Worm (Caenorhabditis elegans) whole organism, young adult: ENCODE measurements around the gene rpn-6.1.

Experiments used
- B0035.1 ChIP-seq: sonication (generic microtip); optimal IDR thresholded peaks from 2 replicates; lab custom pipeline; 2016; ENCODE audit warnings: missing genetic modification characterization, mild to moderate bottlenecking, missing compliant biosample characterization, missing genotype, missing genetic modification reagents
- B0261.1 ChIP-seq: sonication (generic microtip); optimal IDR thresholded peaks from 2 replicates; lab custom pipeline; 2016; ENCODE audit warnings: mild to moderate bottlenecking, missing genetic modification characterization, moderate library complexity, missing compliant biosample characterization
- C06A6.2 ChIP-seq: fragments of 200-800 bp; sonication (Bioruptor generic); conservative IDR thresholded peaks from 2 replicates; pipeline ENCODE4 v1.3.6; 2022; ENCODE audit warnings: missing genetic modification characterization, missing compliant biosample characterization
- C17E4.6 ChIP-seq: fragments of 200-800 bp; sonication (Bioruptor generic); IDR thresholded peaks from 2 replicates; pipeline ENCODE4 v1.3.6; 2022; ENCODE audit warnings: missing genetic modification reagents, missing genetic modification characterization, missing compliant biosample characterization
- F22D6.2 ChIP-seq: sonication (generic microtip); optimal IDR thresholded peaks from 2 replicates; lab custom pipeline; 2016; ENCODE audit warnings: mild to moderate bottlenecking, missing genetic modification characterization, missing compliant biosample characterization
- F33H1.4 ChIP-seq: fragments of 200-800 bp; sonication (Bioruptor generic); IDR thresholded peaks from 2 replicates; pipeline ENCODE4 v1.3.6; 2022; ENCODE audit warnings: missing genetic modification reagents, missing genetic modification characterization, missing compliant biosample characterization
- F52B5.7 ChIP-seq: sonication (generic microtip); optimal IDR thresholded peaks from 2 replicates; lab custom pipeline; 2016; ENCODE audit warnings: mild to moderate bottlenecking, missing genetic modification characterization, missing compliant biosample characterization
- F57A8.1 ChIP-seq: fragments of 200-800 bp; sonication (Bioruptor generic); optimal IDR thresholded peaks from 2 replicates; lab custom pipeline; 2018; ENCODE audit warnings: mild to moderate bottlenecking, missing genetic modification characterization, moderate library complexity, missing compliant biosample characterization
- F57C9.4 ChIP-seq: sonication (generic microtip); optimal IDR thresholded peaks from 2 replicates; lab custom pipeline; 2017; ENCODE audit warnings: mild to moderate bottlenecking, missing genetic modification characterization, missing compliant biosample characterization
- T26A5.8 ChIP-seq: sonication (generic microtip); optimal IDR thresholded peaks from 2 replicates; lab custom pipeline; 2016; ENCODE audit warnings: missing genetic modification characterization, missing compliant biosample characterization
- Y53F4B.3 ChIP-seq: fragments of 200-800 bp; sonication (Bioruptor generic); IDR thresholded peaks from 2 replicates; pipeline ENCODE4 v1.3.6; 2022; ENCODE audit warnings: missing genetic modification reagents, missing genetic modification characterization, missing compliant biosample characterization
- Y53G8AR.9 ChIP-seq: fragments of 200-800 bp; sonication (Bioruptor generic); conservative IDR thresholded peaks from 2 replicates; pipeline ENCODE4 v1.3.6; 2022; ENCODE audit warnings: missing genetic modification reagents, missing genetic modification characterization, missing compliant biosample characterization
- Y67H2A.10 ChIP-seq: fragments of 200-800 bp; sonication (Bioruptor generic); conservative IDR thresholded peaks from 2 replicates; pipeline ENCODE4 v1.3.6; 2022; ENCODE audit warnings: missing genetic modification reagents, missing genetic modification characterization, missing compliant biosample characterization
- Y95B8A.8 ChIP-seq: fragments of 200-800 bp; sonication (Bioruptor generic); IDR thresholded peaks from 2 replicates; pipeline ENCODE4 v1.3.6; 2022; ENCODE audit warnings: missing genetic modification reagents, missing genetic modification characterization, missing compliant biosample characterization
- ZK185.1 ChIP-seq: sonication (generic microtip); optimal IDR thresholded peaks from 2 replicates; lab custom pipeline; 2016; ENCODE audit warnings: mild to moderate bottlenecking, missing genetic modification characterization, missing compliant biosample characterization; ENCODE audit not compliant: poor library complexity, severe bottlenecking
- aptf-3 ChIP-seq: fragments of 200-800 bp; sonication (Bioruptor generic); IDR thresholded peaks from 2 replicates; pipeline ENCODE4 v1.3.6; 2022; ENCODE audit warnings: missing genetic modification characterization, missing compliant biosample characterization
- bed-2 ChIP-seq: fragments of 200-800 bp; sonication (Bioruptor generic); IDR thresholded peaks from 2 replicates; pipeline ENCODE4 v1.3.6; 2022; ENCODE audit warnings: missing genetic modification reagents, missing genetic modification characterization, missing compliant biosample characterization
- cebp-2 ChIP-seq: fragments of 200-800 bp; sonication (Bioruptor generic); IDR thresholded peaks from 2 replicates; pipeline ENCODE4 v1.3.6; 2022; ENCODE audit warnings: missing genetic modification characterization, missing compliant biosample characterization
- ceh-100 ChIP-seq: fragments of 200-800 bp; sonication (Bioruptor generic); IDR thresholded peaks from 2 replicates; pipeline ENCODE4 v1.3.6; 2022; ENCODE audit warnings: missing genetic modification reagents, missing genetic modification characterization, missing compliant biosample characterization
- ceh-58 ChIP-seq: fragments of 200-800 bp; sonication (Bioruptor generic); IDR thresholded peaks from 2 replicates; pipeline ENCODE4 v1.3.6; 2022; ENCODE audit warnings: missing genetic modification characterization, missing compliant biosample characterization
- chd-7 ChIP-seq: sonication (generic microtip); optimal IDR thresholded peaks from 2 replicates; lab custom pipeline; 2016; ENCODE audit warnings: mild to moderate bottlenecking, missing genetic modification characterization, moderate library complexity, missing compliant biosample characterization
- efl-1 ChIP-seq: fragments of 150-350 bp; optimal IDR thresholded peaks from 2 replicates; lab custom pipeline; 2014; ENCODE audit warnings: missing biosample characterization, missing genetic modification reagents, missing genetic modification characterization
- egl-44 ChIP-seq: fragments of 200-800 bp; sonication (Bioruptor generic); IDR thresholded peaks from 2 replicates; pipeline ENCODE4 v1.3.6; 2022; ENCODE audit warnings: missing genetic modification reagents, missing genetic modification characterization, missing compliant biosample characterization
- ekl-4 ChIP-seq: fragments of 200-800 bp; sonication (Bioruptor generic); IDR thresholded peaks from 2 replicates; pipeline ENCODE4 v1.3.6; 2022; ENCODE audit warnings: missing genetic modification reagents, missing genetic modification characterization, missing compliant biosample characterization
- hlh-12 ChIP-seq: sonication (generic microtip); optimal IDR thresholded peaks from 2 replicates; lab custom pipeline; 2016; ENCODE audit warnings: missing genetic modification characterization, missing compliant biosample characterization
- hmg-1.2 ChIP-seq: fragments of 200-800 bp; sonication (Bioruptor generic); IDR thresholded peaks from 2 replicates; pipeline ENCODE4 v1.3.6; 2022; ENCODE audit warnings: missing genetic modification reagents, missing genetic modification characterization, missing compliant biosample characterization
- lin-35 ChIP-seq, 3 experiments: fragments of 150-350 bp in 2 of 3; sonication (generic microtip) in 1 of 3; optimal IDR thresholded peaks; 2 replicates each; lab custom pipeline; 2014 to 2018; ENCODE audit warnings: missing biosample characterization in 3 of 3, missing genetic modification characterization in 3 of 3, missing genetic modification reagents in 3 of 3
- lsy-27 ChIP-seq: sonication (generic microtip); optimal IDR thresholded peaks from 2 replicates; lab custom pipeline; 2017; ENCODE audit warnings: missing genetic modification characterization, mild to moderate bottlenecking, missing compliant biosample characterization, antibody characterized with exemption, missing genotype, borderline replicate concordance; ENCODE audit not compliant: insufficient read depth
- madf-10 ChIP-seq: sonication (generic microtip); optimal IDR thresholded peaks from 2 replicates; lab custom pipeline; 2016; ENCODE audit warnings: mild to moderate bottlenecking, missing genetic modification characterization, missing compliant biosample characterization
- madf-3 ChIP-seq: fragments of 200-800 bp; sonication (Bioruptor generic); IDR thresholded peaks from 2 replicates; pipeline ENCODE4 v1.3.6; 2022; ENCODE audit warnings: missing genetic modification reagents, missing genetic modification characterization, missing compliant biosample characterization
- mel-28 ChIP-seq: sonication (generic microtip); optimal IDR thresholded peaks from 2 replicates; lab custom pipeline; 2016; ENCODE audit warnings: borderline replicate concordance, mild to moderate bottlenecking, missing genetic modification characterization, missing compliant biosample characterization
- nfya-1 ChIP-seq: sonication (generic microtip); optimal IDR thresholded peaks from 2 replicates; lab custom pipeline; 2017; ENCODE audit warnings: antibody characterized with exemption, missing compliant biosample characterization, missing genetic modification characterization, borderline replicate concordance; ENCODE audit not compliant: insufficient read depth
- nhr-179 ChIP-seq: sonication (generic microtip); optimal IDR thresholded peaks from 2 replicates; lab custom pipeline; 2016; ENCODE audit warnings: mild to moderate bottlenecking, missing genetic modification characterization, missing compliant biosample characterization
- rec-8 ChIP-seq, 2 experiments: sonication (generic microtip); optimal IDR thresholded peaks; 2 replicates each; lab custom pipeline; 2016; ENCODE audit warnings: mild to moderate bottlenecking in 2 of 2, missing genetic modification characterization in 2 of 2, missing genetic modification reagents in 2 of 2, missing genotype in 2 of 2, missing biosample characterization in 1 of 2, missing compliant biosample characterization in 1 of 2, moderate library complexity in 1 of 2
- repo-1 ChIP-seq: sonication (generic microtip); optimal IDR thresholded peaks from 2 replicates; lab custom pipeline; 2017; ENCODE audit warnings: mild to moderate bottlenecking, missing genetic modification characterization, missing compliant biosample characterization
- sdz-38 ChIP-seq: sonication (generic microtip); optimal IDR thresholded peaks from 2 replicates; lab custom pipeline; 2016; ENCODE audit warnings: missing genotype, missing genetic modification characterization, missing compliant biosample characterization
- sea-2 ChIP-seq: fragments of 200-800 bp; sonication (Bioruptor generic); IDR thresholded peaks from 2 replicates; pipeline ENCODE4 v1.3.6; 2022; ENCODE audit warnings: missing genetic modification characterization, missing compliant biosample characterization
- snpc-3.4 ChIP-seq: sonication (generic microtip); optimal IDR thresholded peaks from 2 replicates; lab custom pipeline; 2017; ENCODE audit warnings: missing genetic modification characterization, mild to moderate bottlenecking, missing compliant biosample characterization, antibody characterized with exemption, moderate library complexity, missing genotype, missing genetic modification reagents
- somi-1 ChIP-seq: fragments of 200-800 bp; sonication (Bioruptor generic); optimal IDR thresholded peaks from 2 replicates; lab custom pipeline; 2018; ENCODE audit warnings: mild to moderate bottlenecking, missing genetic modification characterization, missing compliant biosample characterization
- tbp1 ChIP-seq: fragments of 200-800 bp; sonication (Bioruptor generic); optimal IDR thresholded peaks from 2 replicates; lab custom pipeline; 2018; ENCODE audit warnings: mild to moderate bottlenecking, missing genetic modification characterization, missing compliant biosample characterization
- tbx-9 ChIP-seq: sonication (generic microtip); optimal IDR thresholded peaks from 2 replicates; lab custom pipeline; 2016; ENCODE audit warnings: borderline replicate concordance, missing genetic modification characterization, inconsistent platforms, missing compliant biosample characterization
- tlf-1 ChIP-seq: fragments of 200-800 bp; sonication (Bioruptor generic); optimal IDR thresholded peaks from 2 replicates; lab custom pipeline; 2018; ENCODE audit warnings: mild to moderate bottlenecking, missing genetic modification characterization, missing compliant biosample characterization
- unc-130 ChIP-seq: sonication (generic microtip); optimal IDR thresholded peaks from 2 replicates; lab custom pipeline; 2016; ENCODE audit warnings: missing genetic modification reagents, missing genetic modification characterization, missing compliant biosample characterization
- xnd-1 ChIP-seq: sonication (generic microtip); optimal IDR thresholded peaks from 2 replicates; lab custom pipeline; 2016; ENCODE audit warnings: missing genotype, missing genetic modification reagents, missing genetic modification characterization, missing compliant biosample characterization
- zim-3 ChIP-seq: sonication (generic microtip); optimal IDR thresholded peaks from 2 replicates; lab custom pipeline; 2017; ENCODE audit warnings: mild to moderate bottlenecking, missing genetic modification characterization, moderate library complexity, missing compliant biosample characterization
- ztf-18 ChIP-seq: sonication (generic microtip); optimal IDR thresholded peaks from 2 replicates; lab custom pipeline; 2016; ENCODE audit warnings: missing genotype, mild to moderate bottlenecking, missing genetic modification characterization, missing compliant biosample characterization
- ztf-28 ChIP-seq: fragments of 200-800 bp; sonication (Bioruptor generic); IDR thresholded peaks from 2 replicates; pipeline ENCODE4 v1.3.6; 2022; ENCODE audit warnings: missing genetic modification reagents, missing genetic modification characterization, missing compliant biosample characterization
- ztf-3 ChIP-seq: fragments of 200-800 bp; sonication (Bioruptor generic); optimal IDR thresholded peaks from 2 replicates; lab custom pipeline; 2018; ENCODE audit warnings: mild to moderate bottlenecking, missing genetic modification characterization, missing compliant biosample characterization

Gene rpn-6.1

DNA sequence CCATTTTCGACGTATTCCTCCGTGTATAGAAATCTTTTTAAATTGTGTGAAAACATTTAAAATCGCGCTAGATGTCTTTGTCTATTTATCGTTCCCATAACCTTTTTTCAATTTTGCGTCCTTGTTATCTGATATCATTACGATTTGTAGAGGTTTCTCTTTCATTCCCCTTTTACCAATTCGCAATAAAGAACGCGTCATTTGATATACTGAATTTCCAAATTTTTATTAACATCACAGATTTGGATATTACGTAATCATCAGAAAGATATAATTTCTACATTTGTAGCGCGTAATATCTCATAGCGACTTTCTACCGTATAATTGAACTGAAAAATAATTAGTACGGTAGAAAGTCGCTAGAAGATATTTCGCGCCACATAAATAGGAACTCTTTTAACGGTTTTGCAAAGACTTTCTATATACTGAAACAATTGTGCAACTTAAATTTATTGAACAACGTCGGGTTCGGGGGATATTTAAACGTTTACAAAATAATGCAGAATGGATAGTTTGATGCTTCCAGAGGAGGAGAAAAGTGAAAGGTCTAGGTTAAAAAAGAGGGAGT is 3.0 kb downstream of the rpn-6.1 start (continued):
- TF ChIP-seq F52B5.7, result no peak
- no peak for TF ChIP-seq tbp1 (GFP tag; lab: Kevin White, UChicago)
- no peak for TF ChIP-seq F57C9.4 (tag; lab: Kevin White, UChicago)
- TF ChIP-seq C17E4.6 (GFP tag; lab: Robert Waterston, UW), result no peak
- TF ChIP-seq nhr-179 (tag; lab: Kevin White, UChicago), result no peak
- TF ChIP-seq F22D6.2 (tag; lab: Kevin White, UChicago), result no peak
- TF ChIP-seq xnd-1 (tag; lab: Kevin White, UChicago), result peak; percentile 11
- TF ChIP-seq sdz-38 (tag; lab: Kevin White, UChicago), result no peak
- TF ChIP-seq tbx-9 (tag; lab: Kevin White, UChicago), result no peak
- TF ChIP-seq aptf-3, result no peak
- TF ChIP-seq T26A5.8 (tag; lab: Kevin White, UChicago), result no peak
- peak; percentile 5 for TF ChIP-seq repo-1 (tag; lab: Kevin White, UChicago)
- no peak for TF ChIP-seq Y53F4B.3 (GFP tag; lab: Robert Waterston, UW)
- no peak for TF ChIP-seq ZK185.1 (tag; lab: Kevin White, UChicago)
- TF ChIP-seq ceh-58 (GFP tag; lab: Robert Waterston, UW), result no peak
- TF ChIP-seq rec-8 (tag; optimal IDR thresholded peaks at IDR 0.05; lab: Kevin White, UChicago), result peak in 1 of 2 experiments; percentile 9
- peak in 1 of 3 experiments; percentile 38 for TF ChIP-seq lin-35 (GFP tag; optimal IDR thresholded peaks at IDR 0.05; lab: Kevin White, UChicago)
- TF ChIP-seq lsy-27 (tag; lab: Kevin White, UChicago), result no peak
- TF ChIP-seq snpc-3.4 (tag; lab: Kevin White, UChicago), result peak; percentile 52
- peak; percentile 64 for TF ChIP-seq efl-1 (GFP tag; lab: Kevin White, UChicago)
- TF ChIP-seq cebp-2 (GFP tag; lab: Robert Waterston, UW), result no peak
- TF ChIP-seq ceh-100, result no peak
- TF ChIP-seq unc-130 (GFP tag; lab: Kevin White, UChicago), result no peak
- no peak for TF ChIP-seq bed-2 (GFP tag; lab: Robert Waterston, UW)
- no peak for TF ChIP-seq zim-3 (tag; lab: Kevin White, UChicago)
- peak; percentile 61 for TF ChIP-seq F33H1.4 (GFP tag; lab: Robert Waterston, UW)
- no peak for TF ChIP-seq F57A8.1 (GFP tag; lab: Kevin White, UChicago)
- TF ChIP-seq Y67H2A.10, result no peak
- no peak for TF ChIP-seq sea-2 (GFP tag; lab: Robert Waterston, UW)
- no peak for TF ChIP-seq hlh-12
- no peak for TF ChIP-seq C06A6.2 (GFP tag; lab: Robert Waterston, UW)
- no peak for TF ChIP-seq ztf-28 (GFP tag; lab: Robert Waterston, UW)
- no peak for TF ChIP-seq nfya-1 (tag; lab: Kevin White, UChicago)
- no peak for TF ChIP-seq B0261.1 (tag; lab: Kevin White, UChicago)
- no peak for TF ChIP-seq mel-28
- peak; percentile 70 for TF ChIP-seq ekl-4 (GFP tag; lab: Robert Waterston, UW)
- TF ChIP-seq ztf-3, result no peak
- TF ChIP-seq somi-1 (GFP tag; lab: Kevin White, UChicago), result no peak
- no peak for TF ChIP-seq ztf-18 (tag; lab: Kevin White, UChicago)
- no peak for TF ChIP-seq madf-3
- TF ChIP-seq hmg-1.2 (GFP tag; lab: Robert Waterston, UW), result no peak; the same call in none of the 2 replicates
- no peak for TF ChIP-seq tlf-1 (GFP tag; lab: Kevin White, UChicago)
- TF ChIP-seq egl-44 (GFP tag; lab: Robert Waterston, UW), result no peak
- 0 out of 2 replicates have a peak, but pooled peaks have one; percentile 22 for TF ChIP-seq Y53G8AR.9 (GFP tag; lab: Robert Waterston, UW)
- peak; percentile 36 for TF ChIP-seq B0035.1 (tag; lab: Kevin White, UChicago)
- peak; percentile 12; the same call in 1 of the 2 replicates for TF ChIP-seq Y95B8A.8 (GFP tag; lab: Robert Waterston, UW)
- TF ChIP-seq chd-7 (tag; lab: Kevin White, UChicago), result no peak
- TF ChIP-seq madf-10 (tag; lab: Kevin White, UChicago), result no peak
